Fruit fly (Drosophila melanogaster) whole organism, prepupa: ENCODE results near the gene Pgm1.

Source experiments
- Blimp-1 ChIP-seq: fragments of 200-800 bp; sonication (Bioruptor generic); optimal IDR thresholded peaks from 3 replicates; lab custom pipeline; 2017; ENCODE audit warnings: missing biosample characterization, missing genetic modification characterization, mild to moderate bottlenecking, moderate library complexity, missing genetic modification reagents
- CG10631 ChIP-seq: fragments of 200-800 bp; sonication (Bioruptor generic); optimal IDR thresholded peaks from 2 replicates; lab custom pipeline; 2016; ENCODE audit warnings: missing biosample characterization, missing genetic modification characterization
- CG10669 ChIP-seq: fragments of 200-800 bp; sonication (Bioruptor generic); optimal IDR thresholded peaks from 3 replicates; lab custom pipeline; 2018; ENCODE audit warnings: missing biosample characterization, mild to moderate bottlenecking, missing genetic modification characterization, moderate library complexity
- CG11294 ChIP-seq: fragments of 200-800 bp; sonication (Bioruptor generic); IDR thresholded peaks from 2 replicates; pipeline ENCODE4 v1.3.6; 2022; ENCODE audit warnings: missing biosample characterization, missing genetic modification characterization
- CG11762 ChIP-seq: fragments of 200-800 bp; sonication (Bioruptor generic); optimal IDR thresholded peaks from 3 replicates; lab custom pipeline; 2016; ENCODE audit warnings: missing biosample characterization, missing genetic modification characterization; ENCODE audit not compliant: insufficient read depth
- CG11902 ChIP-seq: fragments of 200-800 bp; sonication (Bioruptor generic); optimal IDR thresholded peaks from 3 replicates; lab custom pipeline; 2016; ENCODE audit warnings: missing biosample characterization, missing genetic modification characterization
- CG15336 ChIP-seq: fragments of 200-800 bp; sonication (Bioruptor generic); IDR thresholded peaks from 2 replicates; pipeline ENCODE4 v1.3.6; 2022; ENCODE audit warnings: missing biosample characterization, missing genetic modification characterization
- CG1621 ChIP-seq: fragments of 200-800 bp; sonication (Bioruptor generic); optimal IDR thresholded peaks from 3 replicates; lab custom pipeline; 2018; ENCODE audit warnings: missing biosample characterization, mild to moderate bottlenecking, missing genetic modification characterization
- CG16779 ChIP-seq: fragments of 200-800 bp; sonication (Bioruptor generic); optimal IDR thresholded peaks from 3 replicates; lab custom pipeline; 2017; ENCODE audit warnings: missing biosample characterization, mild to moderate bottlenecking, missing genetic modification characterization
- CG3032 ChIP-seq: fragments of 200-800 bp; optimal IDR thresholded peaks from 2 replicates; lab custom pipeline; 2019; ENCODE audit warnings: missing biosample characterization, mild to moderate bottlenecking, missing genetic modification characterization, moderate library complexity
- CG32006 ChIP-seq: fragments of 200-800 bp; sonication (Bioruptor generic); optimal IDR thresholded peaks from 3 replicates; lab custom pipeline; 2017; ENCODE audit warnings: missing biosample characterization, mild to moderate bottlenecking, missing genetic modification characterization
- CG34406 ChIP-seq: fragments of 200-800 bp; sonication (Bioruptor generic); optimal IDR thresholded peaks from 3 replicates; lab custom pipeline; 2016; ENCODE audit warnings: missing biosample characterization, missing genetic modification characterization
- CG3919 ChIP-seq: fragments of 200-800 bp; sonication (Bioruptor generic); optimal IDR thresholded peaks from 3 replicates; lab custom pipeline; 2016; ENCODE audit warnings: missing biosample characterization, missing genetic modification characterization
- CG4318 ChIP-seq: fragments of 200-800 bp; sonication (Bioruptor generic); optimal IDR thresholded peaks from 3 replicates; lab custom pipeline; 2017; ENCODE audit warnings: missing biosample characterization, mild to moderate bottlenecking, missing genetic modification characterization
- CG6163 ChIP-seq: fragments of 200-800 bp; sonication (Bioruptor generic); IDR thresholded peaks from 3 replicates; pipeline ENCODE4 v1.3.6; 2022; ENCODE audit warnings: missing biosample characterization, missing genetic modification characterization
- CG6276 ChIP-seq: fragments of 200-800 bp; sonication (Bioruptor generic); optimal IDR thresholded peaks from 2 replicates; lab custom pipeline; 2017; ENCODE audit warnings: missing biosample characterization, mild to moderate bottlenecking, missing genetic modification characterization
- CG6792 ChIP-seq: fragments of 200-800 bp; sonication (Bioruptor generic); optimal IDR thresholded peaks from 3 replicates; lab custom pipeline; 2016; ENCODE audit warnings: missing biosample characterization, missing genetic modification characterization
- CG6808 ChIP-seq: fragments of 200-800 bp; sonication (Bioruptor generic); optimal IDR thresholded peaks from 3 replicates; lab custom pipeline; 2017; ENCODE audit warnings: missing biosample characterization, missing genetic modification characterization, mild to moderate bottlenecking, moderate library complexity, missing genetic modification reagents
- CG6854 ChIP-seq: fragments of 200-800 bp; sonication (Bioruptor generic); optimal IDR thresholded peaks from 2 replicates; lab custom pipeline; 2017; ENCODE audit warnings: missing biosample characterization, mild to moderate bottlenecking, missing genetic modification characterization
- CG8119 ChIP-seq: fragments of 200-800 bp; sonication (Bioruptor generic); IDR thresholded peaks from 3 replicates; pipeline ENCODE4 v1.3.6; 2022; ENCODE audit warnings: missing biosample characterization, missing genetic modification characterization
- CG8319 ChIP-seq: fragments of 200-800 bp; sonication (Bioruptor generic); optimal IDR thresholded peaks from 3 replicates; lab custom pipeline; 2016; ENCODE audit warnings: missing biosample characterization, missing genetic modification characterization
- CG8632 ChIP-seq: fragments of 200-800 bp; sonication (Bioruptor generic); optimal IDR thresholded peaks from 3 replicates; lab custom pipeline; 2016; ENCODE audit warnings: missing biosample characterization, missing genetic modification characterization
- CG9139 ChIP-seq: fragments of 200-800 bp; sonication (Bioruptor generic); optimal IDR thresholded peaks from 3 replicates; lab custom pipeline; 2017; ENCODE audit warnings: missing biosample characterization, mild to moderate bottlenecking, missing genetic modification characterization
- Eip75B ChIP-seq: fragments of 200-800 bp; sonication (Bioruptor generic); optimal IDR thresholded peaks from 3 replicates; lab custom pipeline; 2016; ENCODE audit warnings: missing biosample characterization, missing genetic modification characterization
- Eip78C ChIP-seq: fragments of 200-800 bp; sonication (Bioruptor generic); peaks from one replicate; lab custom pipeline; 2016; ENCODE audit warnings: missing biosample characterization, missing genetic modification characterization
- Eip93F ChIP-seq: fragments of 200-800 bp; sonication (Bioruptor generic); optimal IDR thresholded peaks from 2 replicates; lab custom pipeline; 2016; ENCODE audit warnings: missing biosample characterization, mild to moderate bottlenecking, missing genetic modification characterization
- Ets96B ChIP-seq: fragments of 200-800 bp; optimal IDR thresholded peaks from 2 replicates; lab custom pipeline; 2019; ENCODE audit warnings: missing biosample characterization, mild to moderate bottlenecking, missing genetic modification characterization, moderate library complexity
- Gug ChIP-seq: fragments of 200-800 bp; sonication (Bioruptor generic); IDR thresholded peaks from 2 replicates; pipeline ENCODE4 v1.3.6; 2022; ENCODE audit warnings: missing biosample characterization, missing genetic modification characterization
- Hr38 ChIP-seq: sonication (Bioruptor generic); optimal IDR thresholded peaks from 2 replicates; lab custom pipeline; 2016; ENCODE audit warnings: missing biosample characterization, missing genetic modification characterization
- Hr39 ChIP-seq: fragments of 200-800 bp; sonication (Bioruptor generic); optimal IDR thresholded peaks from 2 replicates; lab custom pipeline; 2016; ENCODE audit warnings: missing biosample characterization, missing genetic modification characterization
- Lpt ChIP-seq: fragments of 200-800 bp; sonication (Bioruptor generic); optimal IDR thresholded peaks from 3 replicates; lab custom pipeline; 2016; ENCODE audit warnings: missing biosample characterization, missing genetic modification characterization
- Met ChIP-seq: fragments of 200-800 bp; sonication (Bioruptor generic); optimal IDR thresholded peaks from 3 replicates; lab custom pipeline; 2016; ENCODE audit warnings: missing biosample characterization, missing genetic modification characterization
- OdsH ChIP-seq: fragments of 200-800 bp; sonication (Bioruptor generic); optimal IDR thresholded peaks from 3 replicates; lab custom pipeline; 2016; ENCODE audit warnings: missing biosample characterization, missing genetic modification characterization
- Smox ChIP-seq: fragments of 200-800 bp; sonication (Bioruptor generic); optimal IDR thresholded peaks from 3 replicates; lab custom pipeline; 2016; ENCODE audit warnings: missing biosample characterization, missing genetic modification characterization
- Sox102F ChIP-seq: fragments of 200-800 bp; sonication (Bioruptor generic); optimal IDR thresholded peaks from 2 replicates; lab custom pipeline; 2016; ENCODE audit warnings: missing biosample characterization, mild to moderate bottlenecking, missing genetic modification characterization
- Sox15 ChIP-seq: fragments of 200-800 bp; sonication (Bioruptor generic); optimal IDR thresholded peaks from 3 replicates; lab custom pipeline; 2016; ENCODE audit warnings: missing biosample characterization, missing genetic modification characterization
- achi ChIP-seq: fragments of 200-800 bp; sonication (Bioruptor generic); optimal IDR thresholded peaks from 3 replicates; lab custom pipeline; 2016; ENCODE audit warnings: missing biosample characterization, missing genetic modification characterization
- cyc ChIP-seq: fragments of 200-800 bp; sonication (Bioruptor generic); optimal IDR thresholded peaks from 3 replicates; lab custom pipeline; 2016; ENCODE audit warnings: missing biosample characterization, missing genetic modification characterization
- dac ChIP-seq: fragments of 200-800 bp; sonication (Bioruptor generic); optimal IDR thresholded peaks from 2 replicates; lab custom pipeline; 2017; ENCODE audit warnings: missing biosample characterization, mild to moderate bottlenecking, missing genetic modification characterization
- dsx ChIP-seq: fragments of 200-800 bp; optimal IDR thresholded peaks from 3 replicates; lab custom pipeline; 2019; ENCODE audit warnings: missing biosample characterization, mild to moderate bottlenecking, missing genetic modification characterization, moderate library complexity; ENCODE audit not compliant: poor library complexity, severe bottlenecking
- eg ChIP-seq: fragments of 200-800 bp; sonication (Bioruptor generic); IDR thresholded peaks from 3 replicates; pipeline ENCODE4 v1.3.6; 2022; ENCODE audit warnings: missing biosample characterization, missing genetic modification characterization
- esn ChIP-seq: fragments of 200-800 bp; sonication (Bioruptor generic); optimal IDR thresholded peaks from 2 replicates; lab custom pipeline; 2016; ENCODE audit warnings: missing biosample characterization, mild to moderate bottlenecking, missing genetic modification characterization, moderate library complexity
- fd59A ChIP-seq: fragments of 200-800 bp; sonication (Bioruptor generic); optimal IDR thresholded peaks from 2 replicates; lab custom pipeline; 2017; ENCODE audit warnings: missing biosample characterization, mild to moderate bottlenecking, missing genetic modification characterization, missing genetic modification reagents
- fd85E ChIP-seq: fragments of 200-800 bp; sonication (Bioruptor generic); optimal IDR thresholded peaks from 3 replicates; lab custom pipeline; 2016; ENCODE audit warnings: missing biosample characterization, missing genetic modification characterization
- fkh ChIP-seq: fragments of 200-800 bp; sonication (Bioruptor generic); optimal IDR thresholded peaks from 3 replicates; lab custom pipeline; 2017; ENCODE audit warnings: missing biosample characterization, mild to moderate bottlenecking, missing genetic modification characterization, moderate library complexity
- pdm3 ChIP-seq: fragments of 200-800 bp; sonication (Bioruptor generic); optimal IDR thresholded peaks from 3 replicates; lab custom pipeline; 2016; ENCODE audit warnings: missing biosample characterization, missing genetic modification characterization
- salr ChIP-seq, 2 experiments: fragments of 200-800 bp; sonication (Bioruptor generic); optimal IDR thresholded peaks; 3 replicates each; lab custom pipeline; 2016 to 2018; ENCODE audit warnings: missing biosample characterization in 2 of 2, missing genetic modification characterization in 2 of 2, mild to moderate bottlenecking in 1 of 2
- ss ChIP-seq, 2 experiments: fragments of 200-800 bp; sonication (Bioruptor generic); optimal IDR thresholded peaks; 2 replicates in 1 of 2; 3 replicates in 1 of 2; lab custom pipeline; 2017 to 2018; ENCODE audit warnings: mild to moderate bottlenecking in 2 of 2, missing biosample characterization in 2 of 2, missing genetic modification characterization in 2 of 2, moderate library complexity in 1 of 2
- svp ChIP-seq: fragments of 200-800 bp; sonication (Bioruptor generic); peaks from one replicate; lab custom pipeline; 2016; ENCODE audit warnings: missing biosample characterization, missing genetic modification characterization
- topi ChIP-seq: fragments of 200-800 bp; sonication (Bioruptor generic); optimal IDR thresholded peaks from 3 replicates; lab custom pipeline; 2016; ENCODE audit warnings: missing biosample characterization, missing genetic modification characterization
- vri ChIP-seq: fragments of 200-800 bp; sonication (Bioruptor generic); optimal IDR thresholded peaks from 3 replicates; lab custom pipeline; 2016; ENCODE audit warnings: missing biosample characterization, mild to moderate bottlenecking, missing genetic modification characterization

The Pgm1 gene

dm6 chr3L:16149418-16150160, 21.3 kb upstream of the Pgm1 start:
- TF ChIP-seq OdsH (GFP tag; lab: Kevin White, UChicago) = peak; percentile 24
- peak; percentile 56 for TF ChIP-seq CG1621 (tag; lab: Kevin White, UChicago)
- no peak for TF ChIP-seq cyc
- peak; percentile 43 for TF ChIP-seq CG6808 (GFP tag; lab: Kevin White, UChicago)
- TF ChIP-seq CG11294 = peak; percentile 5; the same call in 1 of the 2 replicates
- TF ChIP-seq fd85E = no peak
- peak; percentile 0 for TF ChIP-seq CG3032 (tag; lab: Kevin White, UChicago)
- no peak for TF ChIP-seq Gug (GFP tag; lab: Robert Waterston, UW)
- TF ChIP-seq esn (GFP tag; lab: Kevin White, UChicago) = peak; percentile 23
- TF ChIP-seq Hr38 (GFP tag; lab: Kevin White, UChicago) = no peak
- TF ChIP-seq achi (GFP tag; lab: Kevin White, UChicago) = peak; percentile 8
- TF ChIP-seq salr (GFP tag; optimal IDR thresholded peaks at IDR 0.05; lab: Kevin White, UChicago) = peak in 1 of 2 experiments; percentile 16
- TF ChIP-seq Lpt (GFP tag; lab: Kevin White, UChicago) = no peak
- no peak for TF ChIP-seq Smox (GFP tag; lab: Kevin White, UChicago)
- TF ChIP-seq Ets96B (tag; lab: Kevin White, UChicago) = peak; percentile 22
- no peak for TF ChIP-seq CG8119 (GFP tag; lab: Robert Waterston, UW)
- TF ChIP-seq CG32006 (GFP tag; lab: Kevin White, UChicago) = peak; percentile 52
- peak; percentile 83 for TF ChIP-seq Eip78C (GFP tag; lab: Kevin White, UChicago)
- TF ChIP-seq pdm3 (GFP tag; lab: Kevin White, UChicago) = peak; percentile 47
- no peak for TF ChIP-seq dac (GFP tag; lab: Kevin White, UChicago)
- peak; percentile 1 for TF ChIP-seq CG4318 (GFP tag; lab: Kevin White, UChicago)
- TF ChIP-seq CG10669 (GFP tag; lab: Kevin White, UChicago) = peak; percentile 24
- TF ChIP-seq fd59A (GFP tag; lab: Kevin White, UChicago) = peak; percentile 30
- TF ChIP-seq CG11762 (GFP tag; lab: Kevin White, UChicago) = peak; percentile 37
- TF ChIP-seq CG10631 (GFP tag; lab: Kevin White, UChicago) = peak; percentile 24
- TF ChIP-seq CG6276 = no peak
- TF ChIP-seq CG16779 (tag; lab: Kevin White, UChicago) = no peak
- peak; percentile 80 for TF ChIP-seq svp (GFP tag; lab: Kevin White, UChicago)
- peak; percentile 46 for TF ChIP-seq fkh (GFP tag; lab: Kevin White, UChicago)
- no peak for TF ChIP-seq CG6854 (GFP tag; lab: Kevin White, UChicago)
- peak; percentile 27 for TF ChIP-seq Met
- no peak for TF ChIP-seq CG6163 (GFP tag; lab: Robert Waterston, UW)
- TF ChIP-seq CG3919 (GFP tag; lab: Kevin White, UChicago) = peak; percentile 36
- peak; percentile 25 for TF ChIP-seq CG8319
- TF ChIP-seq Blimp-1 = no peak
- TF ChIP-seq vri (GFP tag; lab: Kevin White, UChicago) = peak; percentile 46
- TF ChIP-seq Eip93F = peak; percentile 58
- TF ChIP-seq CG6792 (GFP tag; lab: Kevin White, UChicago) = peak; percentile 17
- peak; percentile 31 for TF ChIP-seq CG11902 (GFP tag; lab: Kevin White, UChicago)
- 0 out of 3 replicates have a peak, but pooled peaks have one; percentile 39 for TF ChIP-seq eg (GFP tag; lab: Robert Waterston, UW)
- TF ChIP-seq Eip75B (GFP tag; lab: Kevin White, UChicago) = peak; percentile 42
- TF ChIP-seq ss (GFP tag; optimal IDR thresholded peaks at IDR 0.05; lab: Kevin White, UChicago) = peak; percentile 1 to 15
- no peak for TF ChIP-seq CG8632
- no peak for TF ChIP-seq dsx (GFP tag; lab: Kevin White, UChicago)
- no peak for TF ChIP-seq CG9139 (GFP tag; lab: Kevin White, UChicago)
- TF ChIP-seq CG34406 (GFP tag; lab: Kevin White, UChicago) = peak; percentile 24
- TF ChIP-seq CG15336 (GFP tag; lab: Robert Waterston, UW) = no peak
- no peak for TF ChIP-seq topi
- TF ChIP-seq Sox102F = no peak
- TF ChIP-seq Hr39 (GFP tag; lab: Kevin White, UChicago) = peak; percentile 23
- TF ChIP-seq Sox15 (GFP tag; lab: Kevin White, UChicago) = no peak
